Worm (Caenorhabditis elegans): ENCODE results near the gene ndua-5.

DNA sequence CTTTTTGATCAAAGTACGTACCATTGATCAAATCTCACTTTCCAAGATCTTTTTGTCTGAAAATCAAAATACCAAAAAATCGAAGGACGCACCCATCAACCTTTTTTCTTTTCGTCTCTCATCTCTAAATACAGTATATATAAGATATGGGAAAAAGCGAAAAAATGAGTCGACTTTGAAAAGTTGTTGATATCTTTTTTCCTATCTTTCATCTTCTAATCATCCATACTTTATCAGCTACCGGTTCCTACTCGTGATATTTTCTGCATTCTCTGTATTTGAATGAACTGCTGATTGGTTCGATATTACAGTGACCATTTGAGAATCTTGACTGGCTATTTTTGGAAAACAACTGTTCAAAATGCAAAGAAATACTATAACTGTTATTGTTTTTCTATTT lies 7.9 kb downstream of the ndua-5 start, which contains the start of gene C33A12.19:
- TF ChIP-seq ama-1 (optimal IDR thresholded peaks at IDR 0.05) (no peak), nhr-28 (tag; optimal IDR thresholded peaks at IDR 0.05) (no peak), zag-1 (tag; optimal IDR thresholded peaks at IDR 0.05) (no peak), lin-39 (tag; optimal IDR thresholded peaks at IDR 0.05) (no peak), fkh-10 (GFP tag; optimal IDR thresholded peaks at IDR 0.05) (no peak), snpc-4 (tag; optimal IDR thresholded peaks at IDR 0.05) (no peak), skn-1 (tag; optimal IDR thresholded peaks at IDR 0.05) (no peak), nhr-23 (tag; optimal IDR thresholded peaks at IDR 0.05) (peak; percentile 52), unc-62 (GFP tag; optimal IDR thresholded peaks at IDR 0.05) (no peak), unc-39 (tag; optimal IDR thresholded peaks at IDR 0.05) (no peak), elt-1 (tag; optimal IDR thresholded peaks at IDR 0.05) (no peak), nhr-237 (tag; optimal IDR thresholded peaks at IDR 0.05) (no peak)
